Worm (Caenorhabditis elegans): ENCODE measurements around the gene srv-13.
A peak's percentile ranks its signal among the peaks of the same experiment; 100 is the strongest.

Gene srv-13

DNA sequence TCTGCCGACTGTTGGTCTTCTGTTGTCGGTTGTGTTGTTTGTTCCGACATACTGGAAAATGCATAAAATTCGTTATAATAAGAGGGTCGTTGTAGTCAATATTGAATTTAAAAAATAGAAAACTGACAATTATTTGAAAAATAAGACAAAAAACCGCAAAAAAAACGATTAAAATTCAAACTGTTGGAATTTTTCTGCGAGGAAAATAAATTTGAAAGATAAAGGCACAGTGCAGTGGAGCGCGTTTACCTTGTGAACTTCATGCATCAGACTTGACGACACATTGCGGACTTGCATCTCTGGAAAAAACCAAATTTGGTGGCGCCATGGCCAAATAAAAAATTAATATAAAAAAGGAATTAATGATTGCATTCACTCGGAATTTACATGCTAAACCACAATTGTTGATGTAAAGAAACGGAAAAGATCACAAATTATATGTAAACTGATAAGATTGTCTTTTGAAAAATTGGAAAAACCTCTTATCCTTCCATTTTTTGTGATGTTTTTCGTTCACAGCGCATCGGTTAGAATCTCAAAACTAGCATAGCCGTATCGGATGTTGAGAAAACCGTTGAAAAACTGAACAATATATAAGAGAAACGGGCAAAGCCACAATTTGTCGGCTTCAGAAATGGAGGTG lies 28.4 kb upstream of the srv-13 start, which contains the start of the genes hrpf-2 and bli-6 (continued):
- TF ChIP-seq R02D3.7 (tag; optimal IDR thresholded peaks at IDR 0.05) = peak; percentile 81
- TF ChIP-seq nhr-28 (tag; optimal IDR thresholded peaks at IDR 0.05) = no peak
- TF ChIP-seq snpc-4 (tag; optimal IDR thresholded peaks at IDR 0.05) = peak; percentile 79
- TF ChIP-seq nhr-237 (tag; optimal IDR thresholded peaks at IDR 0.05) = no peak
- no peak for TF ChIP-seq unc-62 (GFP tag; optimal IDR thresholded peaks at IDR 0.05)
- TF ChIP-seq nhr-12 (tag; optimal IDR thresholded peaks at IDR 0.05) = no peak
- no peak for TF ChIP-seq ceh-9 (tag; optimal IDR thresholded peaks at IDR 0.05)
- TF ChIP-seq pha-4 (tag; optimal IDR thresholded peaks at IDR 0.05) = peak; percentile 89
- no peak for TF ChIP-seq unc-39 (tag; optimal IDR thresholded peaks at IDR 0.05)
- no peak for TF ChIP-seq zag-1 (tag; optimal IDR thresholded peaks at IDR 0.05)
- peak; percentile 95 for TF ChIP-seq lin-15B (tag; optimal IDR thresholded peaks at IDR 0.05)

DNA sequence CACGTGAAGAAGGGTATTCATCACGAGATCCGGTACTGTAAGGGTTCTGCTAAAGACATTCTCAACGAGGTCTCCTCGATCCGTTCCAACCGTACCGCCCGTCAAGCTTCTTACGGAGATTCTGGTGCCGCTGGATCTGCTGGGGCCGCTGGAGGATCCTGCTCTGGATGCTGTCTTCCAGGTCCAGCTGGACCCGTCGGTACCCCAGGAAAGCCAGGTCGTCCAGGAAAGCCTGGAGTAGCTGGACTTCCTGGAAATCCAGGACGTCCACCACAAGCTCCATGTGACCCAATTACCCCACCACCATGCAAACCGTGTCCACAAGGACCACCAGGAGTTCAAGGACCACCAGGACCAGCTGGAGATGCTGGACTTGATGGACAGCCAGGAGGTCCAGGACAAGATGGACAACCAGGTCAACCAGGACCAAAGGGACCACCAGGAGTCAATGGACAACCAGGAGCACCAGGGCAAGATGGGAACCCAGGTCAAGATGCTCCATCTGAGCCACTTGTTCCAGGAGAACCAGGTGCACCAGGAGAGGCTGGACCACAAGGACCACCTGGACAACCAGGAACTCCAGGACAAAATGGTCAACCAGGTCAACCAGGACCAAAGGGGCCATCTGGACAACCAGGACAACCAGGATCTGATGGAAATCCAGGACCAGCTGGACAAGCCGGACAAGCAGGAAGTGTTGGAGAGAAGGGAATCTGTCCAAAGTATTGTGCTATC lies 27.5 kb upstream of the srv-13 start:
- no peak for TF ChIP-seq mml-1 (tag; optimal IDR thresholded peaks at IDR 0.05)
- TF ChIP-seq eor-1 (tag; optimal IDR thresholded peaks at IDR 0.05) = no peak
- no peak for TF ChIP-seq nhr-23 (tag; optimal IDR thresholded peaks at IDR 0.05)
- TF ChIP-seq zag-1 (tag; optimal IDR thresholded peaks at IDR 0.05) = no peak
- TF ChIP-seq nfya-1 (tag; optimal IDR thresholded peaks at IDR 0.05; ENCODE audit: insufficient read depth) = no peak
- TF ChIP-seq pqm-1 (tag; optimal IDR thresholded peaks at IDR 0.05) = no peak
- TF ChIP-seq egl-5 (tag; optimal IDR thresholded peaks at IDR 0.05) = no peak
- TF ChIP-seq ceh-16 (tag; optimal IDR thresholded peaks at IDR 0.05) = no peak
- TF ChIP-seq nhr-67 (tag; optimal IDR thresholded peaks at IDR 0.05) = no peak
- no peak for TF ChIP-seq elt-1 (tag; optimal IDR thresholded peaks at IDR 0.05)
- no peak for TF ChIP-seq fkh-2 (tag; optimal IDR thresholded peaks at IDR 0.05)
- no peak for TF ChIP-seq nhr-76 (tag; optimal IDR thresholded peaks at IDR 0.05)
- no peak for TF ChIP-seq lin-39 (tag; optimal IDR thresholded peaks at IDR 0.05)
- TF ChIP-seq fkh-10 (GFP tag; optimal IDR thresholded peaks at IDR 0.05) = no peak
- TF ChIP-seq snpc-4 (tag; optimal IDR thresholded peaks at IDR 0.05) = no peak
- no peak for TF ChIP-seq hmg-11 (tag; optimal IDR thresholded peaks at IDR 0.05)
- no peak for TF ChIP-seq skn-1 (tag; optimal IDR thresholded peaks at IDR 0.05)

DNA sequence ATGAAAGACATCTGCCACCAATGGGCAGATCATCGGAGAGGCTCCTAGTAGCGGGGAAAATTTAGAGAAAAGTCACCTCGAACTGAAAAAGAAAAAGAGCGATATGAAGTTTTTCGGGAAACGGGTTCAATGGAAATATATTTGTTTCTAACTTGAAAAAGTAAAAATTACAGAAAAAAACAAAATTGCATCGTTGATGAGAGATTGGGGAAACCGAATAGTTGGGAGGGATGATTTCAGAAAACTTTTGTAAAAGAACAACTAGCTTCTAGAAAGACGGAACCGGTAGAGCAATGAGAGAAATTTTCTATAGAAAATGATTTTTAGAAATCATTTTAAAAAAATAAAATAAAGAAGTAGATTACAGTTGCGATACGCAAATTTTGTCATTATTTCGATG lies 26.6 kb upstream of the srv-13 start:
- TF ChIP-seq nhr-25 (tag; optimal IDR thresholded peaks at IDR 0.05) (no peak), unc-39 (tag; optimal IDR thresholded peaks at IDR 0.05) (no peak), snpc-4 (tag; optimal IDR thresholded peaks at IDR 0.05) (no peak), unc-62 (GFP tag; optimal IDR thresholded peaks at IDR 0.05) (no peak), egl-5 (tag; optimal IDR thresholded peaks at IDR 0.05) (no peak), ceh-82 (tag; optimal IDR thresholded peaks at IDR 0.05) (no peak), mml-1 (tag; optimal IDR thresholded peaks at IDR 0.05) (no peak), nfya-1 (tag; optimal IDR thresholded peaks at IDR 0.05; ENCODE audit: insufficient read depth) (no peak), ceh-9 (tag; optimal IDR thresholded peaks at IDR 0.05) (no peak), ztf-11 (tag; optimal IDR thresholded peaks at IDR 0.05) (no peak), nhr-28 (tag; optimal IDR thresholded peaks at IDR 0.05) (no peak), nhr-67 (tag; optimal IDR thresholded peaks at IDR 0.05) (no peak), egl-27 (tag; optimal IDR thresholded peaks at IDR 0.05) (no peak), ztf-4 (tag; optimal IDR thresholded peaks at IDR 0.05) (no peak), fos-1 (tag; optimal IDR thresholded peaks at IDR 0.05) (no peak), nhr-77 (tag; optimal IDR thresholded peaks at IDR 0.05) (no peak), lsy-12 (tag; optimal IDR thresholded peaks at IDR 0.05) (no peak)

DNA sequence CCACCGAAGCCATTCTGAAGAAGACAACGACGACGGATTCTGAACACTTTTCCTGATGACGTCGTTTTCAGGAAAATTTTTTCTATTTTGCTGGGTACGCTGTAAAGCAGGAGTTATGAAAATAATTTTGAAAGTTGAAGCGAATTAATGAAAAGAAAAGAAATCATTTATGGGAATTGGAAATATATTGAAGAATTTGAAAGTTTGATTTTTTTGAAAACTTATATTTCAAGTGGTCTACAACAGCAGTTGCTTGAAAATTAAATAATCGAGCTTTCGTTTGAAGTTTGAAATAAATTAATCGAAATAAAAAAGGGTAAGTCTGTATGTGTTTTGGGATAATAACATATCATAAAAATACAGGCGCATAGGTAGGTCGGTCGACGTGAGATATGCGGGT lies 21.0 kb upstream of the srv-13 start, which contains the start of gene shl-1:
Gene shl-1, minus strand, starts transcription at position 101 of the 400 bp plus-strand sequence.
- no peak for TF ChIP-seq pha-4 (tag; optimal IDR thresholded peaks at IDR 0.05)
- TF ChIP-seq ZK546.5 (tag; optimal IDR thresholded peaks at IDR 0.05) = no peak
